Fruit fly (Drosophila melanogaster) whole organism, embryonic: ENCODE data around the gene RpS26.

Source experiments
- CG14014 ChIP-seq: fragments of 200-800 bp; sonication (Bioruptor generic); IDR thresholded peaks from 2 replicates; pipeline ENCODE4 v1.3.6; 2022; ENCODE audit warnings: missing biosample characterization, missing genetic modification characterization
- Fer2 ChIP-seq: fragments of 200-800 bp; sonication (Bioruptor generic); optimal IDR thresholded peaks from 2 replicates; lab custom pipeline; 2018; ENCODE audit warnings: missing biosample characterization, mild to moderate bottlenecking, missing genetic modification characterization, moderate library complexity
- ab ChIP-seq: fragments of 200-800 bp; sonication (Bioruptor generic); optimal IDR thresholded peaks from 2 replicates; lab custom pipeline; 2016; ENCODE audit warnings: missing biosample characterization, missing genetic modification characterization
- bbx ChIP-seq: fragments of 200-800 bp; sonication (Bioruptor generic); IDR thresholded peaks from 2 replicates; pipeline ENCODE4 v1.3.6; 2022; ENCODE audit warnings: missing biosample characterization, missing genetic modification characterization; ENCODE audit not compliant: partially characterized antibody
- dati ChIP-seq: fragments of 200-800 bp; sonication (Bioruptor generic); IDR thresholded peaks from 2 replicates; pipeline ENCODE4 v1.3.6; 2022; ENCODE audit warnings: missing biosample characterization, missing genetic modification characterization

- TF ChIP-seq ab (GFP tag; lab: Kevin White, UChicago), result no peak
- TF ChIP-seq Fer2, result no peak
- TF ChIP-seq CG14014 (GFP tag; lab: Robert Waterston, UW), result no peak
- TF ChIP-seq bbx, result no peak
- no peak for TF ChIP-seq dati (GFP tag; lab: Robert Waterston, UW)
Measured at dm6 chr2L:18468010-18468409, 24.9 kb upstream of the RpS26 start.
